Worm (Caenorhabditis elegans) whole organism, L3 larva: ENCODE measurements around the gene ceh-75.

Source experiments
- R02D3.7 ChIP-seq: fragments of 150-350 bp; optimal IDR thresholded peaks from 2 replicates; lab custom pipeline; 2014; ENCODE audit warnings: missing biosample characterization, missing genetic modification characterization
- aly-2 ChIP-seq: fragments of 150-350 bp; optimal IDR thresholded peaks from 2 replicates; lab custom pipeline; 2014; ENCODE audit warnings: missing biosample characterization, missing genetic modification characterization
- ceh-16 ChIP-seq: sonication (generic microtip); optimal IDR thresholded peaks from 2 replicates; lab custom pipeline; 2017; ENCODE audit warnings: missing biosample characterization, missing genetic modification characterization
- ceh-82 ChIP-seq: fragments of 150-350 bp; optimal IDR thresholded peaks from 2 replicates; lab custom pipeline; 2014; ENCODE audit warnings: missing biosample characterization, missing genetic modification characterization
- ceh-9 ChIP-seq: sonication (generic microtip); optimal IDR thresholded peaks from 2 replicates; lab custom pipeline; 2018; ENCODE audit warnings: missing biosample characterization, missing genetic modification characterization
- daf-12 ChIP-seq: fragments of 150-350 bp; optimal IDR thresholded peaks from 2 replicates; lab custom pipeline; 2014; ENCODE audit warnings: missing biosample characterization, missing genetic modification reagents, missing genetic modification characterization
- egl-27 ChIP-seq: sonication (generic microtip); optimal IDR thresholded peaks from 4 replicates; lab custom pipeline; 2017; ENCODE audit warnings: missing biosample characterization, missing genetic modification reagents, missing genetic modification characterization
- egl-5 ChIP-seq: fragments of 150-350 bp; optimal IDR thresholded peaks from 2 replicates; lab custom pipeline; 2017; ENCODE audit warnings: missing biosample characterization, missing genetic modification reagents, missing genetic modification characterization, inconsistent platforms
- elt-2 ChIP-seq: sonication (generic microtip); optimal IDR thresholded peaks from 2 replicates; lab custom pipeline; 2016; ENCODE audit warnings: missing genetic modification reagents, mild to moderate bottlenecking, missing genetic modification characterization, missing compliant biosample characterization
- elt-3 ChIP-seq, 3 experiments: fragments of 150-350 bp in 1 of 3; sonication (generic microtip) in 2 of 3; optimal IDR thresholded peaks; 2 replicates in 2 of 3; 4 replicates in 1 of 3; lab custom pipeline; 2014 to 2017; ENCODE audit warnings: missing biosample characterization in 3 of 3, missing genetic modification characterization in 3 of 3
- eor-1 ChIP-seq, 2 experiments: fragments of 150-350 bp; optimal IDR thresholded peaks; 2 replicates each; lab custom pipeline; 2014 to 2018; ENCODE audit warnings: missing biosample characterization in 2 of 2, missing genetic modification characterization in 2 of 2
- fkh-10 ChIP-seq: sonication (generic microtip); optimal IDR thresholded peaks from 2 replicates; lab custom pipeline; 2017; ENCODE audit warnings: missing biosample characterization, missing genetic modification reagents, missing genetic modification characterization
- fos-1 ChIP-seq: fragments of 150-350 bp; optimal IDR thresholded peaks from 2 replicates; lab custom pipeline; 2014; ENCODE audit warnings: missing biosample characterization, missing genetic modification characterization
- hmg-11 ChIP-seq: sonication (generic microtip); optimal IDR thresholded peaks from 2 replicates; lab custom pipeline; 2016; ENCODE audit warnings: missing genetic modification characterization, missing compliant biosample characterization
- jun-1 ChIP-seq: fragments of 150-350 bp; optimal IDR thresholded peaks from 2 replicates; lab custom pipeline; 2014; ENCODE audit warnings: missing biosample characterization, missing genetic modification reagents, missing genetic modification characterization
- lin-15B ChIP-seq: fragments of 150-350 bp; optimal IDR thresholded peaks from 2 replicates; lab custom pipeline; 2014; ENCODE audit warnings: missing biosample characterization, missing genetic modification characterization
- lin-39 ChIP-seq: fragments of 150-350 bp; optimal IDR thresholded peaks from 2 replicates; lab custom pipeline; 2018; ENCODE audit warnings: missing biosample characterization, missing genetic modification reagents, missing genetic modification characterization
- lsy-12 ChIP-seq: sonication (generic microtip); optimal IDR thresholded peaks from 2 replicates; lab custom pipeline; 2016; ENCODE audit warnings: mild to moderate bottlenecking, missing genetic modification characterization, missing compliant biosample characterization
- mdl-1 ChIP-seq: fragments of 150-350 bp; optimal IDR thresholded peaks from 2 replicates; lab custom pipeline; 2014; ENCODE audit warnings: missing biosample characterization, missing genetic modification characterization
- nfya-1 ChIP-seq: sonication (generic microtip); optimal IDR thresholded peaks from 2 replicates; lab custom pipeline; 2017; ENCODE audit warnings: missing genetic modification characterization, mild to moderate bottlenecking, missing compliant biosample characterization, antibody characterized with exemption, moderate library complexity; ENCODE audit not compliant: insufficient read depth
- nhr-11 ChIP-seq: fragments of 150-350 bp; optimal IDR thresholded peaks from 2 replicates; lab custom pipeline; 2014; ENCODE audit warnings: missing biosample characterization, missing genetic modification characterization
- nhr-12 ChIP-seq: fragments of 150-350 bp; optimal IDR thresholded peaks from 2 replicates; lab custom pipeline; 2014; ENCODE audit warnings: missing biosample characterization, missing genetic modification characterization
- nhr-237 ChIP-seq: fragments of 150-350 bp; optimal IDR thresholded peaks from 2 replicates; lab custom pipeline; 2014; ENCODE audit warnings: missing biosample characterization, missing genetic modification characterization
- nhr-28 ChIP-seq: fragments of 150-350 bp; optimal IDR thresholded peaks from 2 replicates; lab custom pipeline; 2014; ENCODE audit warnings: missing biosample characterization, missing genetic modification characterization
- nhr-43 ChIP-seq: sonication (generic microtip); optimal IDR thresholded peaks from 2 replicates; lab custom pipeline; 2016; ENCODE audit warnings: mild to moderate bottlenecking, missing genetic modification characterization, missing compliant biosample characterization; ENCODE audit not compliant: poor library complexity, severe bottlenecking
- nhr-77 ChIP-seq: fragments of 150-350 bp; optimal IDR thresholded peaks from 2 replicates; lab custom pipeline; 2014; ENCODE audit warnings: missing biosample characterization, missing genetic modification characterization
- pha-4 ChIP-seq: fragments of 150-350 bp; optimal IDR thresholded peaks from 2 replicates; lab custom pipeline; 2014; ENCODE audit warnings: missing biosample characterization, missing genetic modification reagents, missing genetic modification characterization
- pqm-1 ChIP-seq: fragments of 150-350 bp; optimal IDR thresholded peaks from 2 replicates; lab custom pipeline; 2017; ENCODE audit warnings: missing biosample characterization, missing genetic modification characterization, inconsistent platforms
- sea-2 ChIP-seq: fragments of 150-350 bp; sonication (generic microtip); optimal IDR thresholded peaks from 4 replicates; lab custom pipeline; 2014; ENCODE audit warnings: missing biosample characterization, missing genetic modification reagents, missing genetic modification characterization
- skn-1 ChIP-seq: fragments of 150-350 bp; optimal IDR thresholded peaks from 2 replicates; lab custom pipeline; 2014; ENCODE audit warnings: missing biosample characterization, missing genetic modification characterization
- tbx-2 ChIP-seq: sonication (generic microtip); optimal IDR thresholded peaks from 2 replicates; lab custom pipeline; 2016; ENCODE audit warnings: mild to moderate bottlenecking, missing genetic modification characterization, missing compliant biosample characterization
- unc-39 ChIP-seq: sonication (generic microtip); optimal IDR thresholded peaks from 4 replicates; lab custom pipeline; 2017; ENCODE audit warnings: missing biosample characterization, missing genetic modification characterization
- ztf-11 ChIP-seq: fragments of 150-350 bp; optimal IDR thresholded peaks from 2 replicates; lab custom pipeline; 2014; ENCODE audit warnings: missing biosample characterization, missing genetic modification characterization
- ztf-4 ChIP-seq: fragments of 150-350 bp; optimal IDR thresholded peaks from 2 replicates; lab custom pipeline; 2014; ENCODE audit warnings: missing biosample characterization, missing genetic modification characterization

The ceh-75 gene

ce11 chrV:9921288-9921687 is at the start of gene ceh-75:
Gene ceh-75 (plus strand): TSS chrV:9921337.
- TF ChIP-seq ceh-16 (no peak), skn-1 (tag; lab: Kevin White, UChicago) (no peak), daf-12 (tag; lab: Kevin White, UChicago) (no peak), nhr-11 (tag; lab: Kevin White, UChicago) (no peak), eor-1 (tag; optimal IDR thresholded peaks at IDR 0.05; lab: Kevin White, UChicago) (no peak), nhr-28 (tag; lab: Kevin White, UChicago) (no peak), nhr-12 (tag; lab: Kevin White, UChicago) (no peak), jun-1 (tag; lab: Kevin White, UChicago) (no peak), lsy-12 (tag; lab: Kevin White, UChicago) (no peak), fos-1 (tag; lab: Kevin White, UChicago) (no peak), lin-15B (tag; lab: Kevin White, UChicago) (no peak), elt-2 (tag; lab: Kevin White, UChicago) (no peak), sea-2 (GFP tag; lab: Kevin White, UChicago) (no peak), egl-5 (tag; lab: Kevin White, UChicago) (no peak), tbx-2 (tag; lab: Kevin White, UChicago) (no peak), unc-39 (tag; lab: Kevin White, UChicago) (no peak), ztf-4 (tag; lab: Kevin White, UChicago) (no peak), nhr-77 (no peak), hmg-11 (no peak)

- TF ChIP-seq lin-39 (tag; lab: Kevin White, UChicago) (no peak), skn-1 (tag; lab: Kevin White, UChicago) (no peak), lin-15B (tag; lab: Kevin White, UChicago) (no peak), nhr-28 (tag; lab: Kevin White, UChicago) (no peak), egl-27 (no peak), daf-12 (tag; lab: Kevin White, UChicago) (no peak), nhr-43 (no peak), nhr-237 (tag; lab: Kevin White, UChicago) (no peak), ztf-4 (tag; lab: Kevin White, UChicago) (no peak), pha-4 (tag; lab: Kevin White, UChicago) (no peak)
These were observed 49.8 kb upstream of the ceh-75 start, which contains the start of gene srab-18 for ce11 chrV:9871339-9871738. Gene srab-18 (minus strand): TSS chrV:9871439.

DNA sequence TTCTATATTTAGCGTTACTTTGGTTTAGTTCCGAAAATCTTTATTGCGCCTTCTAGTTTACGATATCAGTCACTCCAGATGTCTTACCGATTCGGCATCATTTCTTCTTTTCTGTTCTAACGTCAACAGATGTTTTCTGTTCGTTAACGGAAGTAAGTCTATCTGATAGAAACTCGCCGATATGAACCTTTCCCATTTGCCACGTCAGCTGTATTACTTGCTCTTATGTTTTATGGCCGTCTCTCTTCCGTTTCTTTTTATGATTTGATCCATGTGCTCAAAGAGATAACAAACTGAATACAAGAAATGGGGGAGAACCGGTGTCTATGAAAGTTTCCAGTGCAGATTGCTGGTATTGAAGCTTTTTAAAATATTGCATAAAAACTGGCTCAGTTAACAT is 41.7 kb upstream of the ceh-75 start, which contains the start of gene srab-26:
Gene srab-26, minus strand, starts transcription at position 101 of the 400 bp plus-strand sequence.
- TF ChIP-seq eor-1 (tag; optimal IDR thresholded peaks at IDR 0.05; lab: Kevin White, UChicago) (no peak), ztf-11 (tag; lab: Kevin White, UChicago) (no peak), ceh-9 (no peak), ceh-82 (tag; lab: Kevin White, UChicago) (no peak), fkh-10 (GFP tag; lab: Kevin White, UChicago) (no peak), egl-27 (no peak), nhr-11 (tag; lab: Kevin White, UChicago) (no peak), tbx-2 (tag; lab: Kevin White, UChicago) (no peak), R02D3.7 (tag; lab: Kevin White, UChicago) (no peak)

ce11 chrV:9879867-9880266 is 41.3 kb upstream of the ceh-75 start, which contains the start of gene sdz-31:
Gene sdz-31 (plus strand): TSS chrV:9880167.
- TF ChIP-seq nhr-43 (no peak), elt-3 (tag; optimal IDR thresholded peaks at IDR 0.05; lab: Kevin White, UChicago) (no peak), eor-1 (tag; optimal IDR thresholded peaks at IDR 0.05; lab: Kevin White, UChicago) (no peak), mdl-1 (tag; lab: Kevin White, UChicago) (no peak), aly-2 (tag; lab: Kevin White, UChicago) (no peak), ceh-16 (no peak), ztf-4 (tag; lab: Kevin White, UChicago) (no peak), sea-2 (GFP tag; lab: Kevin White, UChicago) (no peak), pqm-1 (tag; lab: Kevin White, UChicago) (no peak), elt-2 (tag; lab: Kevin White, UChicago) (no peak), nfya-1 (tag; lab: Kevin White, UChicago) (no peak), skn-1 (tag; lab: Kevin White, UChicago) (no peak), nhr-237 (tag; lab: Kevin White, UChicago) (no peak), ceh-82 (tag; lab: Kevin White, UChicago) (no peak), unc-39 (tag; lab: Kevin White, UChicago) (no peak)
